Fruit fly (Drosophila melanogaster): ENCODE measurements around the gene X11L.

Gene X11L

DNA sequence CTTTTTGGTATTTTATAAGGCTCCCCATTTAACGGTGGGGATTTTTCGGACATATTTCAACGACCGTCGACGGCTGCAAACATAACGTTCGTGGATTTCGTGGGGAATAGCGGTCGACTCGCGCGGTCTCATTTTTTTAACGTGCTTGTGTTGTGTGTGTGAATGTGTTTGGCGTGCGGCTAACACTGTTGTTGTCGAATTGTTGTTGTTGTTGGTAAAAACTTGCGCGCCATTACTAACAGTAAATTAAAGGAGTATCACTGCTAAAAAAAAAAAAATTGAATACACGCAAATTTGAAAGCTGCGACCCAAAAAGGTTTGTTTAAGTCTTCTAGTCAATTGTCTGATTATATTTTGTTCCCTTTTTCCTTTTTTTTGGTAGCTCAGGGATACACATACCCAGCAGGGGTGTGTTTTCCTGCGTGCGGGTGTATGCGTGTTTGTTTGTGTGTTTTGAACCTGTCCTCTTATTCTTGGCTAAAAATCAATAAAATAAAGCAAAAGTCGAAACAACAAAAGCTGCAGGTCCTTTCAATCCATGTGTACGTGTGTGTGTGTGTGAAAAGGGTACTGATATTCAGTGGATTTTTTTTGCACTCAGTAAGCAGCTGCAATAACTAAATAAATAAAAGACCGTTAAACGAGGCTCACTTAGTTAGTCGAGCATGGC is 19.5 kb upstream of the X11L start, which contains the start of gene CG12991:
TSS of gene CG12991 (plus strand) at position 80 of the 670 bp plus-strand sequence.
- TF ChIP-seq D1 (tag; optimal IDR thresholded peaks at IDR 0.05) (no peak), Ets98B (GFP tag; IDR thresholded peaks at IDR 0.05) (peak; percentile 64), CG12605 (GFP tag; IDR thresholded peaks at IDR 0.05) (peak; percentile 36; the same call in 1 of the 2 replicates), CG4496 (GFP tag; IDR thresholded peaks at IDR 0.05) (0 out of 3 replicates have a peak, but pooled peaks have one; percentile 59), CG8159 (tag; optimal IDR thresholded peaks at IDR 0.05) (no peak), Pif1A (GFP tag; optimal IDR thresholded peaks at IDR 0.05) (peak; percentile 30), CG8301 (tag; optimal IDR thresholded peaks at IDR 0.05) (peak; percentile 0), CG14655 (GFP tag; optimal IDR thresholded peaks at IDR 0.05) (no peak)

DNA sequence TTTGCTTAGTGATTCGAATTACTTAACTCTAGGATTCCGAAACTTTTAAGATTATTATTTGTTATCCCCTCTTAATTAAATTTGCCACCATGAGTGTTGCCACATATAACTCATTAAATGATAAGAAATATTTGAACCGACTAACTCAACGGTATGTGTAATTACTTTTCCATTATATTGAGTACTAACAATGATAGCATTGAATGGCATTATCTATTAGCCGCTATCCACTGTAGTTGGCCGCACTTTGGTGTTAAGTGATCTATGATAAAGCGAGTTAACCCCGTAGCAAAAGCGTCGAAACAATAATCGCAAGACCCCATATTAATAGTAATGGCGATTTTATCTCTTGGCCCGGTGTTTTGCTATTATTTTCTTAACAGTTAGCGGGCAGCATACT is 18.5 kb upstream of the X11L start:
- no peak for TF ChIP-seq rn (GFP tag; IDR thresholded peaks at IDR 0.05)

DNA sequence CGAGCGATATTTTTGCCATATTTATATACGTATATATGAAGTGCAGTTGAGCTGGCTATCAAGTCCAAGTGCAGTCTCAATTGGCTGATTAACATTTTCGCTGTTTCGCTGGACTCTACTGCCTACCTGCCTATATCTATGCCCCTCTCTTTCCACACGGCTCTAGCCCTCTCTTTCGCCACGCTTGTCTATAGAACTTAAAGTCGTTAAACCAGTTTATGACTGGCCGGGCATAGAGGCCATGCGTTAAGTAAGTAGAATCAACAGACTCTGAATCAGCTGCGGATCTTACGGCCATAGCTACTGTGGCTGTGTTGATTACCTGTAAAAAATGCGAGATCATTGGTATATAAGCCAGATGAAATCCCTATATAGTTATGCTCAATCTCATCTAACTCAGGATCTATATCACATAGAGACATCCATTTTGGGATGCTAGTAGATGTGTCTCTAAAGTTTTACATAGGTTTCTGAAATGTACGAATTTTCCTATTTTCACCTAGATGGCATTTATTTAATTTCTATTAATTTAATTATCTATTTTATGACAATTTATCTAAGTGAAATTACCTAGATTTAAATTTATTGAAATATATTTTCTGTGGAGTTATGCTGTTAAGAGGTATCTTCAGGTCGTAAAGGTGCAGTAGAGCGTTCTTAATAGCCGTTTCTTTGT is 17.7 kb upstream of the X11L start:
- TF ChIP-seq rn (GFP tag; IDR thresholded peaks at IDR 0.05) = no peak
- peak; percentile 59 for TF ChIP-seq EcR (GFP tag; optimal IDR thresholded peaks at IDR 0.05)
- peak; percentile 69 for TF ChIP-seq CG8159 (tag; optimal IDR thresholded peaks at IDR 0.05)
- no peak for TF ChIP-seq Ets98B (GFP tag; IDR thresholded peaks at IDR 0.05)
- no peak for TF ChIP-seq gl (tag; optimal IDR thresholded peaks at IDR 0.05)
- TF ChIP-seq CG32121 (GFP tag; IDR thresholded peaks at IDR 0.05) = no peak
- TF ChIP-seq D1 (tag; optimal IDR thresholded peaks at IDR 0.05) = peak; percentile 3
- peak; percentile 42 for TF ChIP-seq CG8301 (tag; optimal IDR thresholded peaks at IDR 0.05)
- peak; percentile 29 for TF ChIP-seq Snoo (tag; optimal IDR thresholded peaks at IDR 0.05)
- TF ChIP-seq CG13204 (GFP tag; optimal IDR thresholded peaks at IDR 0.05) = no peak
- no peak for TF ChIP-seq CG4496 (GFP tag; IDR thresholded peaks at IDR 0.05)
- peak; percentile 42 for TF ChIP-seq Pif1B (GFP tag; optimal IDR thresholded peaks at IDR 0.05)
- TF ChIP-seq CG15710 (tag; optimal IDR thresholded peaks at IDR 0.05) = peak; percentile 57
- TF ChIP-seq CG14655 (GFP tag; optimal IDR thresholded peaks at IDR 0.05) = peak; percentile 73
- TF ChIP-seq fd96Ca (GFP tag; IDR thresholded peaks at IDR 0.05) = no peak
- TF ChIP-seq Pif1A (GFP tag; optimal IDR thresholded peaks at IDR 0.05) = peak; percentile 27
- TF ChIP-seq CG9948 (tag; optimal IDR thresholded peaks at IDR 0.05) = peak; percentile 66
- TF ChIP-seq CG10348 (GFP tag; IDR thresholded peaks at IDR 0.05) = no peak
- peak; percentile 45 for TF ChIP-seq CG17806 (tag; optimal IDR thresholded peaks at IDR 0.05)
- peak; percentile 11 for TF ChIP-seq CG34367 (tag; optimal IDR thresholded peaks at IDR 0.05)
- TF ChIP-seq CG12605 (GFP tag; IDR thresholded peaks at IDR 0.05) = no peak

DNA sequence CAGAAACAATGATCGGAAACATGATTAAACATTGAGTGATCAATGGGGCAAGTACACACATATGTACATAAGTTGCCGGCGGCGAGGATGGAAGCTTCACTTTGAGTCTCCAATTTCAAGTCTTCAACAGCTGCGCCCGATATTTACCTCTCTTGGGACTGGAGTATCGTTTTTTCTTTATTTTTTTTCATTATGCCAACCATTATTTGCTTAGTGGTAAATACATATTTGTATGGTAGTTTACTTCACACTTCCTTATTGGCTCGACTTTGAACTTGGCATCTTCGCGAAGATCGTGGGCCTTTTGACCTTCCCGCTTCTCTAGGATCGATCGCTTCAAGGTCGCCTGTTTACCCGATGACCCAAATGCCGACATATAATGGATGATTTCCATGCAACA is 16.8 kb upstream of the X11L start:
- TF ChIP-seq Pif1A (GFP tag; optimal IDR thresholded peaks at IDR 0.05) = no peak
- TF ChIP-seq CG15710 (tag; optimal IDR thresholded peaks at IDR 0.05) = no peak

DNA sequence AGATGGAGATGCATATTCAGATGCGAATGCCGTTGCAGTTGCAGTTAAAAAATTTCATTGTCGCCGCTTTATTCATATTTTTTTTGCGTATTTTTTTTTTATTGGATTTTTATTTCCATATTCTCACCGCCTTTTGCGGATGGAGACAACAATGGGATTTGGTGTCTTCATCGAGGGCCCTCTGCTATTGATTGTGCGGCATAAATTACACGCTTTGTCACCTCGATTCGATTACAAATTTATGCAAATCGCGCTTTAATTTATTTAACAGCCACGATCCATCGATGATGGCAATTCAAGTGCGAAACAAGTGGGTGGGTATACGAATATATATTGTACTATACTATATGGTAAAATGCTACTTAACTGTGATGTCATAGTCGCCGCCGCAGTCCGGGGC is 15.7 kb upstream of the X11L start:
- TF ChIP-seq Ets98B (GFP tag; IDR thresholded peaks at IDR 0.05) = no peak
- no peak for TF ChIP-seq CG32121 (GFP tag; IDR thresholded peaks at IDR 0.05)
- TF ChIP-seq EcR (GFP tag; optimal IDR thresholded peaks at IDR 0.05) = no peak
- TF ChIP-seq fd96Ca (GFP tag; IDR thresholded peaks at IDR 0.05) = no peak
- TF ChIP-seq CG4496 (GFP tag; IDR thresholded peaks at IDR 0.05) = no peak
- no peak for TF ChIP-seq CG10348 (GFP tag; IDR thresholded peaks at IDR 0.05)
- TF ChIP-seq CG8301 (tag; optimal IDR thresholded peaks at IDR 0.05) = no peak
- no peak for TF ChIP-seq rn (GFP tag; IDR thresholded peaks at IDR 0.05)
- no peak for TF ChIP-seq CG34367 (tag; optimal IDR thresholded peaks at IDR 0.05)
- TF ChIP-seq gl (tag; optimal IDR thresholded peaks at IDR 0.05) = no peak

DNA sequence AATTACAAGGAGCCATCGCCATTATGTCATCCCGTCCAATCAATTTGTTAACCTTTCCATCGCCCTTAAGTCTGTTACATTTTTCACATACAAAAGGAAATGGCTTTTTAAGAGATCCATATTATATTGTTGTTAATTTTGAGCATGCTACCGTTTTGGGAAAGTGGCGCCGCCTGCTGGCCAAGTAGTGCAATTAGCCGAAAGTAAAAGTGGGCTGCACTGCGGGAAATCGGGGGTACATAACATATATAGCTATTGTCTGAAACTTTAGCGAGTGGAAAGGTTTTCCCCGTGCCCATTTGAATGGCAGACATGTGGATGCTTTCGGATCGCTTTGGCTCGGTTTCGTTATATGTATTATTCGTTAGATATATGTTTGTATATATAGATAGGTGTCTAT is 13.5 kb upstream of the X11L start:
- TF ChIP-seq gl (tag; optimal IDR thresholded peaks at IDR 0.05) (no peak), CG34367 (tag; optimal IDR thresholded peaks at IDR 0.05) (no peak), Pif1B (GFP tag; optimal IDR thresholded peaks at IDR 0.05) (no peak), EcR (GFP tag; optimal IDR thresholded peaks at IDR 0.05) (no peak), Ets98B (GFP tag; IDR thresholded peaks at IDR 0.05) (no peak)

DNA sequence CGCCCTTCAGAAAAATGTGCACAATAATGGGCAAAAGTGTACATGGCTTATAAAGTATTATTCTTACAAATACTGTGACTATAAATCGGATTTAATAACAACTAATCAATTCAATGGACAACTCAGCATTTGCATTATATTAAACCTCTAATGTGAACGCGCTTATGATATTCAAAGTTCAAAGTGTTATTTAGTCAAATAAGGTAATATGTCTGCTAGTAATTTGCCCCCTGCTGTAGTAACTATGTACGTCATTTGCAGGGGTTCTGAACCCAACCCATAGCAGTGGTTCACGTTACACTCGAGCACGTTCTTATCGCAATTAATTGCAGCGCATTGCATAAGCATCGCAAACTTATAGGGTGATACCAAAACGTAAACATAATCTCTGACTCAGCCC is 11.3 kb upstream of the X11L start:
- TF ChIP-seq CG34367 (tag; optimal IDR thresholded peaks at IDR 0.05) (peak; percentile 1), CG8301 (tag; optimal IDR thresholded peaks at IDR 0.05) (peak; percentile 19), EcR (GFP tag; optimal IDR thresholded peaks at IDR 0.05) (no peak), CG15710 (tag; optimal IDR thresholded peaks at IDR 0.05) (peak; percentile 25), Pif1B (GFP tag; optimal IDR thresholded peaks at IDR 0.05) (no peak), Ets98B (GFP tag; IDR thresholded peaks at IDR 0.05) (no peak), CG14655 (GFP tag; optimal IDR thresholded peaks at IDR 0.05) (peak; percentile 28), CG9948 (tag; optimal IDR thresholded peaks at IDR 0.05) (peak; percentile 28), CG17806 (tag; optimal IDR thresholded peaks at IDR 0.05) (peak; percentile 33)
